Worm (Caenorhabditis elegans) whole organism, late embryonic: ENCODE measurements around the gene fbxa-211.

Experiments
- C38D4.7 ChIP-seq: fragments of 200-800 bp; sonication (Bioruptor generic); optimal IDR thresholded peaks from 2 replicates; lab custom pipeline; 2018; ENCODE audit warnings: mild to moderate bottlenecking, missing genetic modification characterization, moderate library complexity, missing compliant biosample characterization
- F13H6.1 ChIP-seq: sonication (generic microtip); optimal IDR thresholded peaks from 2 replicates; lab custom pipeline; 2016; ENCODE audit warnings: missing genetic modification characterization, missing compliant biosample characterization
- K02D7.2 ChIP-seq: sonication (generic microtip); optimal IDR thresholded peaks from 2 replicates; lab custom pipeline; 2017; ENCODE audit warnings: mild to moderate bottlenecking, missing genetic modification characterization, missing compliant biosample characterization
- K09A11.1 ChIP-seq: sonication (generic microtip); optimal IDR thresholded peaks from 2 replicates; lab custom pipeline; 2017; ENCODE audit warnings: antibody characterized with exemption, mild to moderate bottlenecking, missing genetic modification characterization, missing compliant biosample characterization; ENCODE audit not compliant: insufficient read depth
- ceh-14 ChIP-seq: sonication (generic microtip); optimal IDR thresholded peaks from 2 replicates; lab custom pipeline; 2016; ENCODE audit warnings: missing genotype, missing genetic modification characterization, missing compliant biosample characterization
- ceh-18 ChIP-seq: sonication (generic microtip); optimal IDR thresholded peaks from 2 replicates; lab custom pipeline; 2016; ENCODE audit warnings: missing genetic modification characterization, missing compliant biosample characterization
- ceh-2 ChIP-seq: sonication (generic microtip); optimal IDR thresholded peaks from 2 replicates; lab custom pipeline; 2016; ENCODE audit warnings: missing genotype, missing genetic modification characterization, missing compliant biosample characterization
- ceh-30 ChIP-seq: fragments of 150-350 bp; optimal IDR thresholded peaks from 2 replicates; lab custom pipeline; 2014; ENCODE audit warnings: missing biosample characterization, missing genetic modification characterization
- ceh-31 ChIP-seq: sonication (generic microtip); optimal IDR thresholded peaks from 2 replicates; lab custom pipeline; 2016; ENCODE audit warnings: missing genetic modification characterization, missing compliant biosample characterization
- ceh-34 ChIP-seq: sonication (generic microtip); optimal IDR thresholded peaks from 2 replicates; lab custom pipeline; 2016; ENCODE audit warnings: mild to moderate bottlenecking, missing genetic modification characterization, missing compliant biosample characterization
- ceh-45 ChIP-seq: fragments of 200-800 bp; sonication (Bioruptor generic); IDR thresholded peaks from 2 replicates; pipeline ENCODE4 v1.3.6; 2022; ENCODE audit warnings: missing genetic modification reagents, missing genetic modification characterization, missing compliant biosample characterization
- ceh-48 ChIP-seq: sonication (generic microtip); optimal IDR thresholded peaks from 2 replicates; lab custom pipeline; 2016; ENCODE audit warnings: missing genetic modification characterization, inconsistent platforms, missing compliant biosample characterization
- ceh-6 ChIP-seq: fragments of 200-800 bp; sonication (Bioruptor generic); optimal IDR thresholded peaks from 2 replicates; lab custom pipeline; 2018; ENCODE audit warnings: mild to moderate bottlenecking, missing genetic modification characterization, missing compliant biosample characterization
- dve-1 ChIP-seq: sonication (generic microtip); optimal IDR thresholded peaks from 2 replicates; lab custom pipeline; 2017; ENCODE audit warnings: antibody characterized with exemption, mild to moderate bottlenecking, missing genetic modification characterization, missing compliant biosample characterization
- eyg-1 ChIP-seq: sonication (generic microtip); optimal IDR thresholded peaks from 2 replicates; lab custom pipeline; 2016; ENCODE audit warnings: missing genotype, missing genetic modification characterization, missing compliant biosample characterization
- fax-1 ChIP-seq: sonication (generic microtip); optimal IDR thresholded peaks from 2 replicates; lab custom pipeline; 2016; ENCODE audit warnings: missing genotype, missing genetic modification characterization, missing compliant biosample characterization
- fkh-10 ChIP-seq: fragments of 150-350 bp; optimal IDR thresholded peaks from 2 replicates; lab custom pipeline; 2014; ENCODE audit warnings: missing biosample characterization, missing genetic modification reagents, missing genetic modification characterization
- fkh-6 ChIP-seq: sonication (generic microtip); optimal IDR thresholded peaks from 2 replicates; lab custom pipeline; 2016; ENCODE audit warnings: missing genetic modification characterization, missing compliant biosample characterization
- hlh-13 ChIP-seq: fragments of 200-800 bp; sonication (Bioruptor generic); optimal IDR thresholded peaks from 2 replicates; lab custom pipeline; 2018; ENCODE audit warnings: mild to moderate bottlenecking, missing genetic modification characterization, missing compliant biosample characterization
- hlh-15 ChIP-seq: sonication (generic microtip); optimal IDR thresholded peaks from 2 replicates; lab custom pipeline; 2016; ENCODE audit warnings: missing genetic modification characterization, missing compliant biosample characterization
- hlh-30 ChIP-seq: sonication (generic microtip); optimal IDR thresholded peaks from 2 replicates; lab custom pipeline; 2017; ENCODE audit warnings: antibody characterized with exemption, missing genetic modification characterization, missing compliant biosample characterization; ENCODE audit not compliant: insufficient read depth
- hlh-8 ChIP-seq: sonication (generic microtip); optimal IDR thresholded peaks from 2 replicates; lab custom pipeline; 2016; ENCODE audit warnings: missing genotype, missing genetic modification characterization, missing compliant biosample characterization
- lim-6 ChIP-seq: sonication (generic microtip); optimal IDR thresholded peaks from 2 replicates; lab custom pipeline; 2016; ENCODE audit warnings: missing genetic modification characterization, missing compliant biosample characterization
- lin-11 ChIP-seq: fragments of 200-800 bp; sonication (Bioruptor generic); optimal IDR thresholded peaks from 2 replicates; lab custom pipeline; 2018; ENCODE audit warnings: mild to moderate bottlenecking, missing genetic modification characterization, missing compliant biosample characterization
- madf-2 ChIP-seq: sonication (generic microtip); optimal IDR thresholded peaks from 2 replicates; lab custom pipeline; 2017; ENCODE audit warnings: missing genetic modification characterization, missing compliant biosample characterization
- mec-3 ChIP-seq: sonication (generic microtip); optimal IDR thresholded peaks from 2 replicates; lab custom pipeline; 2016; ENCODE audit warnings: borderline replicate concordance, missing genetic modification characterization, missing compliant biosample characterization
- nfya-1 ChIP-seq: sonication (generic microtip); optimal IDR thresholded peaks from 2 replicates; lab custom pipeline; 2017; ENCODE audit warnings: missing genetic modification characterization, mild to moderate bottlenecking, missing compliant biosample characterization, antibody characterized with exemption, moderate library complexity
- nhr-11 ChIP-seq: fragments of 150-350 bp; optimal IDR thresholded peaks from 2 replicates; lab custom pipeline; 2014; ENCODE audit warnings: missing biosample characterization, missing genetic modification characterization
- nhr-232 ChIP-seq: sonication (generic microtip); optimal IDR thresholded peaks from 2 replicates; lab custom pipeline; 2016; ENCODE audit warnings: missing genetic modification characterization, missing compliant biosample characterization
- npax-4 ChIP-seq: sonication (generic microtip); optimal IDR thresholded peaks from 2 replicates; lab custom pipeline; 2016; ENCODE audit warnings: missing genetic modification characterization, missing compliant biosample characterization
- odd-2 ChIP-seq: sonication (generic microtip); optimal IDR thresholded peaks from 2 replicates; lab custom pipeline; 2017; ENCODE audit warnings: antibody characterized with exemption, mild to moderate bottlenecking, missing genetic modification characterization, missing compliant biosample characterization
- pag-3 ChIP-seq: sonication (generic microtip); optimal IDR thresholded peaks from 2 replicates; lab custom pipeline; 2016; ENCODE audit warnings: missing compliant biosample characterization, missing genetic modification characterization, borderline replicate concordance
- pqm-1 ChIP-seq: sonication (generic microtip); optimal IDR thresholded peaks from 2 replicates; lab custom pipeline; 2016; ENCODE audit warnings: missing genetic modification characterization, missing compliant biosample characterization
- ref-2 ChIP-seq: sonication (generic microtip); optimal IDR thresholded peaks from 2 replicates; lab custom pipeline; 2016; ENCODE audit warnings: missing genetic modification characterization, missing compliant biosample characterization
- sdc-2 ChIP-seq: sonication (generic microtip); optimal IDR thresholded peaks from 2 replicates; lab custom pipeline; 2016; ENCODE audit warnings: missing genotype, missing genetic modification characterization, missing compliant biosample characterization
- syd-9 ChIP-seq: sonication (generic microtip); optimal IDR thresholded peaks from 2 replicates; lab custom pipeline; 2016; ENCODE audit warnings: mild to moderate bottlenecking, missing genetic modification characterization, moderate library complexity, missing compliant biosample characterization
- tbx-2 ChIP-seq: sonication (generic microtip); optimal IDR thresholded peaks from 2 replicates; lab custom pipeline; 2016; ENCODE audit warnings: missing genetic modification characterization, missing compliant biosample characterization
- tbx-7 ChIP-seq: sonication (generic microtip); optimal IDR thresholded peaks from 2 replicates; lab custom pipeline; 2016; ENCODE audit warnings: missing genotype, missing genetic modification characterization, missing compliant biosample characterization
- unc-3 ChIP-seq, 2 experiments: fragments of 200-800 bp in 1 of 2; sonication (Bioruptor generic) in 1 of 2; sonication (generic microtip) in 1 of 2; conservative IDR thresholded peaks in 1 of 2; optimal IDR thresholded peaks in 1 of 2; 2 replicates each; pipeline versions ENCODE4 v1.3.6 to Lab custom; 2016 to 2022; ENCODE audit warnings: missing compliant biosample characterization in 2 of 2, missing genetic modification characterization in 2 of 2, missing genetic modification reagents in 1 of 2
- unc-42 ChIP-seq: sonication (generic microtip); optimal IDR thresholded peaks from 2 replicates; lab custom pipeline; 2016; ENCODE audit warnings: missing genotype, missing genetic modification characterization, missing compliant biosample characterization
- unc-55 ChIP-seq: sonication (generic microtip); optimal IDR thresholded peaks from 2 replicates; lab custom pipeline; 2017; ENCODE audit warnings: missing biosample characterization, missing genetic modification reagents, missing genetic modification characterization
- unc-86 ChIP-seq: sonication (generic microtip); optimal IDR thresholded peaks from 2 replicates; lab custom pipeline; 2016; ENCODE audit warnings: missing genetic modification characterization, missing compliant biosample characterization
- ztf-16 ChIP-seq: sonication (generic microtip); optimal IDR thresholded peaks from 2 replicates; lab custom pipeline; 2017; ENCODE audit warnings: missing genetic modification characterization, missing compliant biosample characterization

Gene fbxa-211

DNA sequence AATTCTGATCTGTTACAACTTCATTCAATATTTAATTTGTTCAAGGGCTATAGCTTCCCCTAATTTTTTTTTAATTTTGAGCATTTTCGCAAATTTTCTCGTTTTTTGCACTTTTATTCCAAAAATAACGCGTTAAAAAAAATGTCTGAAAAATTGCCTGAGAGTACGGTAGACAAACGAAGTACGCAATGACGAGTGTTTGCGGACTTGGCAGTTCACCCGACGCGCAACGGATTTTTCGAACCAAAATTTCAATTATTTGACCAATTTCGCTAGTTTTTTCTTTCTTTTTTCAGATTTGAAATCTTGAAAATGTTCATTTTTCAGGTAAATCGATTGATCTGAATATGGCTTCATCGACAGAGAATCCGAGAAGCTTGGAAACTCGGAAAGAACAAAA lies at the start of gene fbxa-211:
TSS of gene fbxa-211 (plus strand) at position 328 of the 400 bp plus-strand sequence.
- no peak for TF ChIP-seq unc-3 (GFP tag; conservative IDR thresholded peaks at IDR 0.05; lab: Robert Waterston, UW)
- TF ChIP-seq unc-3 (tag; optimal IDR thresholded peaks at IDR 0.05; lab: Kevin White, UChicago): no peak
- TF ChIP-seq ceh-48 (tag; lab: Kevin White, UChicago): no peak
- no peak for TF ChIP-seq F13H6.1 (tag; lab: Kevin White, UChicago)
- no peak for TF ChIP-seq unc-55 (GFP tag; lab: Kevin White, UChicago)
- no peak for TF ChIP-seq unc-86 (tag; lab: Kevin White, UChicago)
- no peak for TF ChIP-seq fkh-10

DNA sequence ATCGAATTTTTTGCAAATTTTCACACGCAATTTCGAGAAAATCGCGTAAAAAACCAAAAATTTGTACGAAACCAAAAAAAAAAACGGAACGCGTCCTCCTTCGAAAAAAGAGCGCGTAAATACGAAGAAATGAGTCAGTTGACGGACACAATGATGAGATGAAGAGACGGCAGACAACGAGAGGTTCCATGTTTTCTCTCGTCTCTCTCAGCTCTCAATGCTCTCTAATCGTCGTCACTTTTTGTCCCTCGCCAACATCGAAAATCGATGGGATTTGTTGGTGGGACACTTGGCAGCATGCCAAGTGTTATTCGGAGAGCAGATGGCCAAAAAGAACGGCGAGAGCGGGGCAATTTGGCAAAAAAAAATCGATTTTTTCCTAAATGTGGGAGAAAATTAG lies 48.2 kb upstream of the fbxa-211 start:
- peak; percentile 70 for TF ChIP-seq nfya-1
- peak; percentile 45 for TF ChIP-seq tbx-2 (tag; lab: Kevin White, UChicago)
- peak; percentile 75 for TF ChIP-seq ceh-30
- no peak for TF ChIP-seq ceh-14 (tag; lab: Kevin White, UChicago)
- TF ChIP-seq npax-4 (tag; lab: Kevin White, UChicago): no peak
- TF ChIP-seq ceh-34: peak; percentile 39
- TF ChIP-seq hlh-30 (tag; lab: Kevin White, UChicago): peak; percentile 74
- peak; percentile 68 for TF ChIP-seq unc-55 (GFP tag; lab: Kevin White, UChicago)
- TF ChIP-seq ceh-31 (tag; lab: Kevin White, UChicago): peak; percentile 76
- TF ChIP-seq lim-6 (tag; lab: Kevin White, UChicago): no peak
- TF ChIP-seq ceh-18 (tag; lab: Kevin White, UChicago): peak; percentile 24
- peak; percentile 38 for TF ChIP-seq unc-42
- TF ChIP-seq dve-1 (tag; lab: Kevin White, UChicago): peak; percentile 21
- TF ChIP-seq ceh-48 (tag; lab: Kevin White, UChicago): peak; percentile 100
- no peak for TF ChIP-seq tbx-7
- no peak for TF ChIP-seq madf-2 (tag; lab: Kevin White, UChicago)

DNA sequence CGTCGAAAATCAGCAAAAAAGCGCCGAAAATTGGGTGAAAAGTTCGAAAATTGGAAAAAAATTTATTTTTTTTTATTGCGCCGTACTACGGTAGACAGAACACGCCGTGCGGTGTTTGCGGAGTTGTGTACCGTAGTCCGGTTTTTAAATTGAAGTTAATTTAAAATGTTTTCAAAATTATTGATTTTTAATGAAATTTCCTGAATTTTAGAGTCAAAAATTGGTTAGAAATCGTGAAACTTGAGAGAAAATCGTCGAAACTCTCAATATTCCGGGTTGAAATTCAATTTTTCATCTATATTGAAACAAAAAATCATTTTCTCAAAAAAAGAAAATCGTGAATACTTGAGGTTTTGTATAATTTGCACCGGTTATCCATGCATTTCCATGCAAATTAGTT lies 45.5 kb upstream of the fbxa-211 start, which contains the start of gene nova-1:
TSS of gene nova-1 (minus strand) at position 101 of the 400 bp plus-strand sequence.
- TF ChIP-seq unc-3 (GFP tag; conservative IDR thresholded peaks at IDR 0.05; lab: Robert Waterston, UW) (no peak), unc-3 (tag; optimal IDR thresholded peaks at IDR 0.05; lab: Kevin White, UChicago) (no peak), hlh-30 (tag; lab: Kevin White, UChicago) (no peak), fkh-6 (no peak), ztf-16 (tag; lab: Kevin White, UChicago) (no peak), ceh-45 (GFP tag; lab: Robert Waterston, UW) (no peak), ceh-2 (tag; lab: Kevin White, UChicago) (no peak), hlh-8 (tag; lab: Kevin White, UChicago) (no peak), K02D7.2 (no peak), fax-1 (tag; lab: Kevin White, UChicago) (no peak), ceh-6 (GFP tag; lab: Kevin White, UChicago) (no peak), K09A11.1 (no peak), hlh-13 (no peak), C38D4.7 (no peak), ceh-30 (no peak), eyg-1 (tag; lab: Kevin White, UChicago) (no peak), pag-3 (tag; lab: Kevin White, UChicago) (no peak), npax-4 (tag; lab: Kevin White, UChicago) (no peak), hlh-15 (tag; lab: Kevin White, UChicago) (no peak), nhr-232 (tag; lab: Kevin White, UChicago) (no peak)

DNA sequence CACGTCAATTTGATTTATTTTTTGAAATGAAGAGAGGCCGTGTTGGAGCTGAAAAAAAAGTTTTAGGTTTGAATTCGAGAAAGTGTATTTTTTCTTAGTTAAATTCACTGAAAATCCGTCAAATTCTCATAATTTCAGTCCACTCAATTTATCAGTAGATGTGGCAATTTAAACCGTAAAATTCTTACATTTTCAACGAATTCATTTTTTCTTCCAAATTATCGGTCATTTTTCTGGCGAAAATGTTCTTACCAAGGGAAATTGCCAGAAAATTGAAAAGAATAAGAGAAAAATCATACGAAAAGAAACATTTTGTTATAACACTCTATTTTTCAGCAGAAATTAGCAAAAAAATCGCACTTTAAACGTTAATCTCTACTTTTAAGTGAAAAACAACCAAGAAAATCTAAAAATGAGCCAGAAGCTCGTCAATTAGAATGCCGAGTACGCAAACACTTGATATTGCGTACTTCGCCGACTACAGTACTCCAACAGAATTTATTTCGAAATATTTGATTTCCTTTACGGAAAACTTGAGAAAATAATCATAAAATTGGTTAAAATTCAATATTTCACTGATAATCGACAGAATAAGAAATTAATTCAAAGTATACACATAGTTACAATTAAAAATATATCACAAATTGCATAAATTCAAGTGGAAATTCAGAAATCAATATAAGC lies 42.0 kb upstream of the fbxa-211 start, which contains the start of gene fbxa-106:
TSS of gene fbxa-106 (minus strand) at position 51 of the 684 bp plus-strand sequence.
- TF ChIP-seq ref-2 (tag; lab: Kevin White, UChicago) (no peak), madf-2 (tag; lab: Kevin White, UChicago) (no peak), sdc-2 (tag; lab: Kevin White, UChicago) (no peak), pqm-1 (tag; lab: Kevin White, UChicago) (no peak), odd-2 (tag; lab: Kevin White, UChicago) (no peak), nhr-11 (tag; lab: Kevin White, UChicago) (no peak), lin-11 (tag; lab: Kevin White, UChicago) (no peak), ztf-16 (tag; lab: Kevin White, UChicago) (no peak), mec-3 (tag; lab: Kevin White, UChicago) (no peak), eyg-1 (tag; lab: Kevin White, UChicago) (no peak), syd-9 (no peak)
